Worm (Caenorhabditis elegans): ENCODE data around the gene R105.5.

DNA sequence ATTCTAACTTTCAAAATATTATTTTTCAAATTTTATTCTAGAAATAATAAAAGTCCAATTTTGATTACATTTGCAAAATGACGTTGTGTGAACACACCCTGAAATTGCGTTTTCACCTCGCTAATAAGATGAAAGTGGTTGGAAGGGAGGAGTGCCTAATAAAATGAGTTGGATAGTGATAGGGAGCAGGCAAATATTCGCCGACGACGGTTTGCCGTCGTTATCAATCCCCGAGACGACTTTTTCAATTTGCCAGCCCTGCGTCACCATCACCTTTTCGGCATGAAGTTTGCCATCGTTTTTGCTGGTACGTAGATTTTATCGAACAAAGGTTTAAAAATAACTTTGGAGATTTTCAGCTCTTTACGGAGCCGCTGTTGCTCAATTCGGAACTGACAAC lies 30.5 kb upstream of the R105.5 start, which contains the start of gene nspg-10:
- TF ChIP-seq D1046.2 (GFP tag; IDR thresholded peaks at IDR 0.05), result no peak
- no peak for TF ChIP-seq lin-13 (GFP tag; optimal IDR thresholded peaks at IDR 0.05)

Measured in whole organism, L4 larva.